Worm (Caenorhabditis elegans): ENCODE data around the gene F08G12.11.

- TF ChIP-seq sea-2 (GFP tag; IDR thresholded peaks at IDR 0.05), result no peak
- TF ChIP-seq F49E8.2 (tag; optimal IDR thresholded peaks at IDR 0.05; ENCODE audit: insufficient read depth), result no peak
- no peak for TF ChIP-seq lin-54 (GFP tag; optimal IDR thresholded peaks at IDR 0.05)
- TF ChIP-seq madf-10 (tag; optimal IDR thresholded peaks at IDR 0.05), result no peak
- no peak for TF ChIP-seq nhr-90 (tag; optimal IDR thresholded peaks at IDR 0.05)
- no peak for TF ChIP-seq F57C9.4 (tag; optimal IDR thresholded peaks at IDR 0.05)
- no peak for TF ChIP-seq aptf-2 (GFP tag; conservative IDR thresholded peaks at IDR 0.05)
- no peak for TF ChIP-seq ama-1 (optimal IDR thresholded peaks at IDR 0.05)
- TF ChIP-seq ama-1 (GFP tag; optimal IDR thresholded peaks at IDR 0.05), result no peak
- no peak for TF ChIP-seq ceh-79 (tag; optimal IDR thresholded peaks at IDR 0.05)
Measured at ce11 chrX:11289925-11290324, 25.4 kb downstream of the F08G12.11 start.
